Worm (Caenorhabditis elegans) whole organism, mixed stage, embryonic: Measurements from ENCODE around the gene clec-203.

ENCODE experiments used
- M03D4.4 ChIP-seq: sonication (generic microtip); optimal IDR thresholded peaks from 2 replicates; lab custom pipeline; 2017; ENCODE audit warnings: mild to moderate bottlenecking, missing genetic modification characterization, missing compliant biosample characterization
- ceh-43 ChIP-seq: fragments of 200-800 bp; sonication (Bioruptor generic); optimal IDR thresholded peaks from 2 replicates; lab custom pipeline; 2018; ENCODE audit warnings: mild to moderate bottlenecking, missing genetic modification characterization, moderate library complexity, missing compliant biosample characterization
- hlh-1 ChIP-seq: fragments of 150-350 bp; optimal IDR thresholded peaks from 2 replicates; lab custom pipeline; 2014; ENCODE audit warnings: missing biosample characterization, missing genetic modification reagents, missing genetic modification characterization
- lin-13 ChIP-seq: fragments of 150-350 bp; optimal IDR thresholded peaks from 2 replicates; lab custom pipeline; 2014; ENCODE audit warnings: missing biosample characterization, missing genetic modification characterization
- mab-5 ChIP-seq: fragments of 150-350 bp; optimal IDR thresholded peaks from 2 replicates; lab custom pipeline; 2014; ENCODE audit warnings: missing biosample characterization, missing genetic modification characterization
- nhr-12 ChIP-seq: fragments of 150-350 bp; optimal IDR thresholded peaks from 2 replicates; lab custom pipeline; 2014; ENCODE audit warnings: missing biosample characterization, missing genetic modification characterization
- nhr-2 ChIP-seq: fragments of 150-350 bp; optimal IDR thresholded peaks from 2 replicates; lab custom pipeline; 2014; ENCODE audit warnings: missing biosample characterization, missing genetic modification characterization
- nhr-237 ChIP-seq: fragments of 150-350 bp; optimal IDR thresholded peaks from 2 replicates; lab custom pipeline; 2014; ENCODE audit warnings: missing biosample characterization, missing genetic modification characterization
- nhr-28 ChIP-seq: fragments of 150-350 bp; optimal IDR thresholded peaks from 2 replicates; lab custom pipeline; 2014; ENCODE audit warnings: missing biosample characterization, missing genetic modification characterization
- nhr-76 ChIP-seq: sonication (generic microtip); optimal IDR thresholded peaks from 2 replicates; lab custom pipeline; 2017; ENCODE audit warnings: missing biosample characterization, missing genetic modification characterization
- pha-4 ChIP-seq: fragments of 150-350 bp; optimal IDR thresholded peaks from 2 replicates; lab custom pipeline; 2018; ENCODE audit warnings: missing biosample characterization, missing genetic modification reagents, missing genetic modification characterization
- unc-62 ChIP-seq: fragments of 150-350 bp; optimal IDR thresholded peaks from 2 replicates; lab custom pipeline; 2014; ENCODE audit warnings: missing biosample characterization, missing genetic modification reagents, missing genetic modification characterization
- ztf-11 ChIP-seq: fragments of 150-350 bp; optimal IDR thresholded peaks from 2 replicates; lab custom pipeline; 2014; ENCODE audit warnings: missing biosample characterization, missing genetic modification characterization

DNA sequence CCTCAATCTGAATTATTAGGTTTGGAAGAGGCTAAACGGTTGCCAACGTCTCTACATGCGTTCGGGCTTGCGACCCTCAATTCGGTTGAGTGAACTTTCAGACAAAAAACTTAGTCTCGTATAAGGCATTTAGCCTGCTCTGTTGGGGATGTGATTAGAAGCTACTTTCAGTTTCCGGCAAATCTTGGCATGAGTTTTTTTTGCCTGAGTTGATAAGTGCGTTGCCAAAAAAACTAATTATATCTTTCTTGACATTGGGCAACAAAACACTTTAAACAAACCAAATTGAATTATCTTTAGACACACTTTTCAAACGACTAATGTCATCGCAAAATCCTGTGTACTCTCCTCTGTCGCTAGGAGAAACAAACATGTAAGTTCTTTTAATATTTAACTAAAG, 4.3 kb downstream of the clec-203 start, which contains the start of gene Y50D4B.4:
- no peak for TF ChIP-seq nhr-28 (tag; lab: Kevin White, UChicago)
- no peak for TF ChIP-seq nhr-12 (tag; lab: Kevin White, UChicago)
- TF ChIP-seq nhr-237 (tag; lab: Kevin White, UChicago) = no peak
- no peak for TF ChIP-seq hlh-1 (tag; lab: Kevin White, UChicago)
- TF ChIP-seq nhr-2 (tag; lab: Kevin White, UChicago) = no peak
- TF ChIP-seq M03D4.4 = no peak
- TF ChIP-seq ceh-43 (GFP tag; lab: Kevin White, UChicago) = no peak
- no peak for TF ChIP-seq unc-62 (GFP tag; lab: Kevin White, UChicago)
- TF ChIP-seq pha-4 (tag; lab: Kevin White, UChicago) = no peak
- no peak for TF ChIP-seq ztf-11
- no peak for TF ChIP-seq nhr-76 (tag; lab: Kevin White, UChicago)
- TF ChIP-seq lin-13 (tag; lab: Kevin White, UChicago) = no peak
- TF ChIP-seq mab-5 (tag; lab: Kevin White, UChicago) = no peak
